Worm (Caenorhabditis elegans): Measurements from ENCODE around the gene pitp-1.

DNA sequence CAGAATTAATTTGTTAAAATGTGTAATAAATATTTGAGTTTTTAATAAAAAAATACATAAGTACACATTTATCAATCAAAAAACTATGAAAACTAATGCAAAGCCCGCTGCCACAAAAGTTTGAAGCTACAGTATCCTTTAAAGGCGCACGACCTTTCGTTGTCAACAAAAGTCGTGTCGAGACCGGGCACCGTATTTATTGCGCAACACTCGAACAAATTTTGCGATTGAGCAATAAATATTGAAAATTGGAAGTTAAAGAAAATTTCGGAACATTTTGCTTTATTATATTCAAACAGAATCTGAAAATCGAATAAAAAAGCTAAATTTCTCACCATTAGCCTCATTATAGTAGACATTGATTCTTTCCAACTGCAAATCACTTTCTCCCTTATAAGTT is 11.5 kb upstream of the pitp-1 start:
- TF ChIP-seq snpc-1.1 (tag; optimal IDR thresholded peaks at IDR 0.05; ENCODE audit: insufficient read depth) (no peak), F39B2.1 (GFP tag; IDR thresholded peaks at IDR 0.05) (no peak), K11D2.4 (GFP tag; IDR thresholded peaks at IDR 0.05) (no peak), unc-130 (GFP tag; optimal IDR thresholded peaks at IDR 0.05) (no peak), die-1 (tag; optimal IDR thresholded peaks at IDR 0.05) (no peak)
